Worm (Caenorhabditis elegans) whole organism, L4 larva: ENCODE data around the gene samt-1.

Experiments used
- F26F4.8 ChIP-seq: fragments of 200-800 bp; sonication (Bioruptor generic); conservative IDR thresholded peaks from 2 replicates; pipeline ENCODE4 v1.3.6; 2022; ENCODE audit warnings: missing genetic modification characterization, missing compliant biosample characterization
- F49E8.2 ChIP-seq: sonication (generic microtip); optimal IDR thresholded peaks from 2 replicates; lab custom pipeline; 2016; ENCODE audit warnings: missing compliant biosample characterization, mild to moderate bottlenecking, missing genetic modification characterization, borderline replicate concordance
- ZK337.2 ChIP-seq: fragments of 200-800 bp; sonication (Bioruptor generic); IDR thresholded peaks from 2 replicates; pipeline ENCODE4 v1.3.6; 2022; ENCODE audit warnings: missing genetic modification reagents, missing genetic modification characterization, missing compliant biosample characterization
- ZK546.5 ChIP-seq, 2 experiments: sonication (generic microtip); optimal IDR thresholded peaks; 2 replicates each; lab custom pipeline; 2017; ENCODE audit warnings: missing biosample characterization in 2 of 2, missing genetic modification characterization in 2 of 2
- aly-2 ChIP-seq: sonication (generic microtip); optimal IDR thresholded peaks from 2 replicates; lab custom pipeline; 2018; ENCODE audit warnings: missing biosample characterization, missing genetic modification characterization
- attf-4 ChIP-seq: sonication (generic microtip); optimal IDR thresholded peaks from 3 replicates; lab custom pipeline; 2017; ENCODE audit warnings: missing biosample characterization, missing genetic modification characterization
- ceh-20 ChIP-seq: fragments of 200-800 bp; sonication (Bioruptor generic); IDR thresholded peaks from 2 replicates; pipeline ENCODE4 v1.3.6; 2022; ENCODE audit warnings: missing genetic modification reagents, missing genetic modification characterization, missing compliant biosample characterization
- ceh-28 ChIP-seq: fragments of 150-350 bp; optimal IDR thresholded peaks from 2 replicates; lab custom pipeline; 2014; ENCODE audit warnings: missing biosample characterization, missing genetic modification reagents, missing genetic modification characterization
- ceh-82 ChIP-seq: sonication (generic microtip); optimal IDR thresholded peaks from 2 replicates; lab custom pipeline; 2017; ENCODE audit warnings: missing biosample characterization, missing genetic modification characterization
- ctbp-1 ChIP-seq: fragments of 200-800 bp; sonication (Bioruptor generic); IDR thresholded peaks from 2 replicates; pipeline ENCODE4 v1.3.6; 2022; ENCODE audit warnings: missing genetic modification reagents, missing genetic modification characterization, missing compliant biosample characterization
- daf-16 ChIP-seq, 3 experiments: sonication (generic microtip); optimal IDR thresholded peaks; 2 replicates each; lab custom pipeline; 2016 to 2017; ENCODE audit warnings: missing genetic modification characterization in 3 of 3, missing genetic modification reagents in 3 of 3, mild to moderate bottlenecking in 2 of 3, missing compliant biosample characterization in 2 of 3, missing biosample characterization in 1 of 3, moderate library complexity in 1 of 3
- daf-19 ChIP-seq: fragments of 200-800 bp; sonication (Bioruptor generic); conservative IDR thresholded peaks from 2 replicates; pipeline ENCODE4 v1.3.6; 2022; ENCODE audit warnings: missing genetic modification characterization, missing compliant biosample characterization
- dmd-6 ChIP-seq: fragments of 200-800 bp; sonication (Bioruptor generic); IDR thresholded peaks from 2 replicates; pipeline ENCODE4 v1.3.6; 2022; ENCODE audit warnings: missing genetic modification reagents, missing genetic modification characterization, missing compliant biosample characterization
- dve-1 ChIP-seq: sonication (generic microtip); optimal IDR thresholded peaks from 2 replicates; lab custom pipeline; 2017; ENCODE audit warnings: antibody characterized with exemption, mild to moderate bottlenecking, missing genetic modification characterization, missing compliant biosample characterization; ENCODE audit not compliant: insufficient read depth
- egl-27 ChIP-seq: sonication (generic microtip); optimal IDR thresholded peaks from 3 replicates; lab custom pipeline; 2017; ENCODE audit warnings: missing biosample characterization, missing genetic modification reagents, missing genetic modification characterization
- gei-8 ChIP-seq: fragments of 200-800 bp; sonication (Bioruptor generic); optimal IDR thresholded peaks from 2 replicates; lab custom pipeline; 2018; ENCODE audit warnings: mild to moderate bottlenecking, missing genetic modification characterization, missing compliant biosample characterization
- hlh-11 ChIP-seq: fragments of 200-800 bp; sonication (Bioruptor generic); optimal IDR thresholded peaks from 2 replicates; lab custom pipeline; 2018; ENCODE audit warnings: mild to moderate bottlenecking, missing genetic modification characterization, missing compliant biosample characterization
- hlh-30 ChIP-seq: sonication (generic microtip); optimal IDR thresholded peaks from 2 replicates; lab custom pipeline; 2017; ENCODE audit warnings: antibody characterized with exemption, mild to moderate bottlenecking, missing genetic modification characterization, missing compliant biosample characterization; ENCODE audit not compliant: insufficient read depth
- hmg-1.1 ChIP-seq: fragments of 200-800 bp; sonication (Bioruptor generic); IDR thresholded peaks from 2 replicates; pipeline ENCODE4 v1.3.6; 2022; ENCODE audit warnings: missing genetic modification reagents, missing genetic modification characterization, missing compliant biosample characterization
- lim-7 ChIP-seq: fragments of 200-800 bp; sonication (Bioruptor generic); IDR thresholded peaks from 2 replicates; pipeline ENCODE4 v1.3.6; 2022; ENCODE audit warnings: missing genetic modification characterization, missing compliant biosample characterization
- lin-29 ChIP-seq: fragments of 200-800 bp; sonication (Bioruptor generic); IDR thresholded peaks from 2 replicates; pipeline ENCODE4 v1.3.6; 2022; ENCODE audit warnings: missing genetic modification reagents, missing genetic modification characterization, missing compliant biosample characterization
- lin-38 ChIP-seq: fragments of 200-800 bp; sonication (Bioruptor generic); IDR thresholded peaks from 2 replicates; pipeline ENCODE4 v1.3.6; 2022; ENCODE audit warnings: missing genetic modification reagents, missing genetic modification characterization, missing compliant biosample characterization
- lsy-2 ChIP-seq, 2 experiments: fragments of 150-350 bp in 1 of 2; sonication (generic microtip) in 1 of 2; optimal IDR thresholded peaks; 2 replicates each; lab custom pipeline; 2014 to 2017; ENCODE audit warnings: missing biosample characterization in 2 of 2, missing genetic modification characterization in 2 of 2
- madf-5 ChIP-seq, 2 experiments: fragments of 200-800 bp; sonication (Bioruptor generic); IDR thresholded peaks; 2 replicates each; pipeline ENCODE4 v1.3.6; 2022; ENCODE audit warnings: missing compliant biosample characterization in 2 of 2, missing genetic modification characterization in 2 of 2
- mdt-29 ChIP-seq: fragments of 200-800 bp; sonication (Bioruptor generic); IDR thresholded peaks from 2 replicates; pipeline ENCODE4 v1.3.6; 2022; ENCODE audit warnings: missing genetic modification reagents, missing genetic modification characterization, missing compliant biosample characterization
- mep-1 ChIP-seq: fragments of 150-350 bp; sonication (generic microtip); optimal IDR thresholded peaks from 3 replicates; lab custom pipeline; 2014; ENCODE audit warnings: missing biosample characterization, missing genetic modification characterization
- mes-2 ChIP-seq: sonication (generic microtip); optimal IDR thresholded peaks from 2 replicates; lab custom pipeline; 2016; ENCODE audit warnings: missing genotype, mild to moderate bottlenecking, missing genetic modification characterization, missing compliant biosample characterization; ENCODE audit not compliant: poor library complexity, severe bottlenecking
- mxl-3 ChIP-seq: fragments of 200-800 bp; sonication (Bioruptor generic); optimal IDR thresholded peaks from 2 replicates; lab custom pipeline; 2018; ENCODE audit warnings: mild to moderate bottlenecking, missing genetic modification characterization, missing compliant biosample characterization
- nhr-237 ChIP-seq: sonication (generic microtip); optimal IDR thresholded peaks from 2 replicates; lab custom pipeline; 2017; ENCODE audit warnings: missing biosample characterization, missing genetic modification characterization
- nhr-25 ChIP-seq: sonication (generic microtip); optimal IDR thresholded peaks from 2 replicates; lab custom pipeline; 2017; ENCODE audit warnings: missing genetic modification characterization, mild to moderate bottlenecking, missing compliant biosample characterization, antibody characterized with exemption, moderate library complexity, borderline replicate concordance; ENCODE audit not compliant: insufficient read depth
- nhr-28 ChIP-seq: fragments of 150-350 bp; optimal IDR thresholded peaks from 2 replicates; lab custom pipeline; 2014; ENCODE audit warnings: missing biosample characterization, missing genetic modification characterization
- nhr-6 ChIP-seq: fragments of 150-350 bp; optimal IDR thresholded peaks from 2 replicates; lab custom pipeline; 2014; ENCODE audit warnings: missing biosample characterization, missing genetic modification characterization
- nhr-76 ChIP-seq: fragments of 150-350 bp; optimal IDR thresholded peaks from 2 replicates; lab custom pipeline; 2014; ENCODE audit warnings: missing biosample characterization, missing genetic modification characterization
- pha-4 ChIP-seq, 2 experiments: fragments of 150-350 bp in 1 of 2; fragments of 200-800 bp in 1 of 2; sonication (Bioruptor generic) in 1 of 2; IDR thresholded peaks in 1 of 2; optimal IDR thresholded peaks in 1 of 2; 2 replicates each; pipeline versions ENCODE4 v1.3.6 to Lab custom; 2014 to 2022; ENCODE audit warnings: missing genetic modification characterization in 2 of 2, missing genetic modification reagents in 2 of 2, missing biosample characterization in 1 of 2, missing compliant biosample characterization in 1 of 2
- php-3 ChIP-seq: fragments of 200-800 bp; sonication (Bioruptor generic); IDR thresholded peaks from 2 replicates; pipeline ENCODE4 v1.3.6; 2022; ENCODE audit warnings: missing genetic modification reagents, missing genetic modification characterization, missing compliant biosample characterization
- sdz-12 ChIP-seq: fragments of 200-800 bp; sonication (Bioruptor generic); optimal IDR thresholded peaks from 2 replicates; lab custom pipeline; 2018; ENCODE audit warnings: mild to moderate bottlenecking, missing genetic modification characterization, missing compliant biosample characterization
- snpc-4 ChIP-seq: fragments of 150-350 bp; optimal IDR thresholded peaks from 2 replicates; lab custom pipeline; 2014; ENCODE audit warnings: missing biosample characterization, missing genetic modification characterization
- spr-1 ChIP-seq: sonication (generic microtip); optimal IDR thresholded peaks from 2 replicates; lab custom pipeline; 2016; ENCODE audit warnings: mild to moderate bottlenecking, missing genetic modification characterization, missing compliant biosample characterization
- spr-3 ChIP-seq: fragments of 200-800 bp; sonication (Bioruptor generic); optimal IDR thresholded peaks from 2 replicates; lab custom pipeline; 2018; ENCODE audit warnings: mild to moderate bottlenecking, missing genetic modification characterization, missing compliant biosample characterization
- tag-97 ChIP-seq: fragments of 200-800 bp; sonication (Bioruptor generic); IDR thresholded peaks from 2 replicates; pipeline ENCODE4 v1.3.6; 2022; ENCODE audit warnings: missing genetic modification characterization, missing compliant biosample characterization
- unc-39 ChIP-seq: sonication (generic microtip); optimal IDR thresholded peaks from 2 replicates; lab custom pipeline; 2017; ENCODE audit warnings: missing biosample characterization, missing genetic modification characterization
- unc-62 ChIP-seq, 3 experiments: fragments of 150-350 bp in 1 of 3; sonication (generic microtip); optimal IDR thresholded peaks in 2 of 3; peaks in 1 of 3; 1 replicate in 1 of 3; 2 replicates in 2 of 3; lab custom pipeline; 2014 to 2017; ENCODE audit warnings: missing biosample characterization in 3 of 3, missing genetic modification characterization in 3 of 3, missing genetic modification reagents in 3 of 3, missing genotype in 1 of 3
- zfp-2 ChIP-seq: sonication (generic microtip); optimal IDR thresholded peaks from 2 replicates; lab custom pipeline; 2016; ENCODE audit warnings: mild to moderate bottlenecking, missing genetic modification characterization, missing compliant biosample characterization
- ztf-11 ChIP-seq: fragments of 150-350 bp; optimal IDR thresholded peaks from 2 replicates; lab custom pipeline; 2014; ENCODE audit warnings: missing biosample characterization, missing genetic modification characterization

The samt-1 gene

ce11 chrIV:2892395-2892786, 38.8 kb upstream of the samt-1 start, which contains the start of gene Y54G2A.18:
Y54G2A.18 (minus strand) TSS chrIV:2892495.
- TF ChIP-seq unc-62 (GFP tag; optimal IDR thresholded peaks at IDR 0.05 in 1 of 2; lab: Kevin White, UChicago) = peak in 1 of 2 experiments; percentile 28
- no peak for TF ChIP-seq unc-62 (tag; optimal IDR thresholded peaks at IDR 0.05; lab: Kevin White, UChicago)
- no peak for TF ChIP-seq hlh-30 (tag; lab: Kevin White, UChicago)
- TF ChIP-seq F49E8.2 (tag; lab: Kevin White, UChicago) = no peak
- no peak for TF ChIP-seq mdt-29 (GFP tag; lab: Robert Waterston, UW)
- TF ChIP-seq dve-1 (tag; lab: Kevin White, UChicago) = peak; percentile 39
- no peak for TF ChIP-seq snpc-4
- no peak for TF ChIP-seq hmg-1.1 (GFP tag; lab: Robert Waterston, UW)
- no peak for TF ChIP-seq egl-27 (tag; lab: Kevin White, UChicago)
- TF ChIP-seq nhr-28 = peak; percentile 22
- TF ChIP-seq ctbp-1 (GFP tag; lab: Robert Waterston, UW) = no peak
- peak; percentile 14; the same call in 1 of the 2 replicates for TF ChIP-seq dmd-6 (GFP tag; lab: Robert Waterston, UW)
- TF ChIP-seq unc-39 (tag; lab: Kevin White, UChicago) = no peak
- no peak for TF ChIP-seq tag-97 (GFP tag; lab: Robert Waterston, UW)
- no peak for TF ChIP-seq ceh-82 (tag; lab: Kevin White, UChicago)
- no peak for TF ChIP-seq spr-3 (GFP tag; lab: Kevin White, UChicago)
- TF ChIP-seq lsy-2 (tag; optimal IDR thresholded peaks at IDR 0.05; lab: Kevin White, UChicago) = no peak
- no peak for TF ChIP-seq aly-2 (tag; lab: Kevin White, UChicago)
- no peak for TF ChIP-seq pha-4 (GFP tag; IDR thresholded peaks at IDR 0.05; lab: Robert Waterston, UW)
- no peak for TF ChIP-seq pha-4 (tag; optimal IDR thresholded peaks at IDR 0.05; lab: Kevin White, UChicago)
- TF ChIP-seq hlh-11 = peak; percentile 1
- 0 out of 2 replicates have a peak, but pooled peaks have one; percentile 20 for TF ChIP-seq lin-38
- TF ChIP-seq ceh-20 = no peak
- no peak for TF ChIP-seq mxl-3 (GFP tag; lab: Kevin White, UChicago)
- no peak for TF ChIP-seq madf-5 (GFP tag; IDR thresholded peaks at IDR 0.05; lab: Robert Waterston, UW)
- TF ChIP-seq nhr-25 (tag; lab: Kevin White, UChicago) = no peak
- no peak for TF ChIP-seq nhr-76 (tag; lab: Kevin White, UChicago)
- no peak for TF ChIP-seq zfp-2 (tag; lab: Kevin White, UChicago)
- no peak for TF ChIP-seq F26F4.8 (GFP tag; lab: Robert Waterston, UW)
- TF ChIP-seq mep-1 (tag; lab: Kevin White, UChicago) = no peak
- no peak for TF ChIP-seq nhr-237 (tag; lab: Kevin White, UChicago)
- no peak for TF ChIP-seq gei-8 (GFP tag; lab: Kevin White, UChicago)
- no peak for TF ChIP-seq php-3 (GFP tag; lab: Robert Waterston, UW)
- no peak for TF ChIP-seq daf-16 (GFP tag; optimal IDR thresholded peaks at IDR 0.05; lab: Kevin White, UChicago)
- TF ChIP-seq daf-16 (tag; optimal IDR thresholded peaks at IDR 0.05; lab: Kevin White, UChicago) = peak; percentile 83
- TF ChIP-seq spr-1 (tag; lab: Kevin White, UChicago) = no peak
- TF ChIP-seq ZK546.5 (tag; optimal IDR thresholded peaks at IDR 0.05; lab: Kevin White, UChicago) = no peak
- TF ChIP-seq ceh-28 (tag; lab: Kevin White, UChicago) = no peak

ce11 chrIV:2892787-2893485, 38.3 kb upstream of the samt-1 start:
- peak; percentile 5 for TF ChIP-seq mes-2 (tag; lab: Kevin White, UChicago)
- no peak for TF ChIP-seq ZK337.2 (GFP tag; lab: Robert Waterston, UW)
- no peak for TF ChIP-seq nhr-6
- no peak for TF ChIP-seq hmg-1.1 (GFP tag; lab: Robert Waterston, UW)
- no peak for TF ChIP-seq ZK546.5 (tag; optimal IDR thresholded peaks at IDR 0.05; lab: Kevin White, UChicago)
- TF ChIP-seq daf-16 (GFP tag; optimal IDR thresholded peaks at IDR 0.05; lab: Kevin White, UChicago) = no peak
- peak; percentile 10 for TF ChIP-seq daf-16 (tag; optimal IDR thresholded peaks at IDR 0.05; lab: Kevin White, UChicago)
- no peak for TF ChIP-seq mep-1 (tag; lab: Kevin White, UChicago)
- TF ChIP-seq sdz-12 (GFP tag; lab: Kevin White, UChicago) = no peak
- no peak for TF ChIP-seq spr-3 (GFP tag; lab: Kevin White, UChicago)
- TF ChIP-seq lim-7 = no peak
- TF ChIP-seq lin-29 (GFP tag; lab: Robert Waterston, UW) = no peak
- TF ChIP-seq ztf-11 (tag; lab: Kevin White, UChicago) = no peak
- TF ChIP-seq tag-97 (GFP tag; lab: Robert Waterston, UW) = no peak
- no peak for TF ChIP-seq pha-4 (GFP tag; IDR thresholded peaks at IDR 0.05; lab: Robert Waterston, UW)
- TF ChIP-seq pha-4 (tag; optimal IDR thresholded peaks at IDR 0.05; lab: Kevin White, UChicago) = no peak
- no peak for TF ChIP-seq daf-19 (GFP tag; lab: Robert Waterston, UW)
- no peak for TF ChIP-seq attf-4 (tag; lab: Kevin White, UChicago)
- TF ChIP-seq, all 104 proteins: peak for 2
